Worm (Caenorhabditis elegans) whole organism, early embryonic: ENCODE results near the gene ugt-58.

ENCODE experiments used
- ama-1 ChIP-seq: fragments of 150-350 bp; optimal IDR thresholded peaks from 2 replicates; lab custom pipeline; 2014
- ceh-13 ChIP-seq: fragments of 200-800 bp; sonication (Bioruptor generic); optimal IDR thresholded peaks from 2 replicates; lab custom pipeline; 2018; ENCODE audit warnings: mild to moderate bottlenecking, missing genetic modification characterization, missing compliant biosample characterization
- ceh-36 ChIP-seq: sonication (generic microtip); optimal IDR thresholded peaks from 2 replicates; lab custom pipeline; 2016; ENCODE audit warnings: missing genetic modification characterization, inconsistent platforms, missing compliant biosample characterization
- hmg-4 ChIP-seq: fragments of 200-800 bp; sonication (Bioruptor generic); optimal IDR thresholded peaks from 2 replicates; lab custom pipeline; 2018; ENCODE audit warnings: mild to moderate bottlenecking, missing genetic modification characterization, missing compliant biosample characterization
- pes-1 ChIP-seq: fragments of 200-800 bp; sonication (Bioruptor generic); IDR thresholded peaks from 2 replicates; pipeline ENCODE4 v1.3.6; 2022; ENCODE audit warnings: missing genetic modification reagents, missing genetic modification characterization, missing compliant biosample characterization
- scrt-1 ChIP-seq: fragments of 200-800 bp; sonication (Bioruptor generic); IDR thresholded peaks from 2 replicates; pipeline ENCODE4 v1.3.6; 2022; ENCODE audit warnings: missing genetic modification characterization, missing compliant biosample characterization
- tbx-37 ChIP-seq: fragments of 200-800 bp; sonication (Bioruptor generic); conservative IDR thresholded peaks from 2 replicates; pipeline ENCODE4 v1.3.6; 2022; ENCODE audit warnings: missing genetic modification reagents, missing genetic modification characterization, missing compliant biosample characterization

DNA sequence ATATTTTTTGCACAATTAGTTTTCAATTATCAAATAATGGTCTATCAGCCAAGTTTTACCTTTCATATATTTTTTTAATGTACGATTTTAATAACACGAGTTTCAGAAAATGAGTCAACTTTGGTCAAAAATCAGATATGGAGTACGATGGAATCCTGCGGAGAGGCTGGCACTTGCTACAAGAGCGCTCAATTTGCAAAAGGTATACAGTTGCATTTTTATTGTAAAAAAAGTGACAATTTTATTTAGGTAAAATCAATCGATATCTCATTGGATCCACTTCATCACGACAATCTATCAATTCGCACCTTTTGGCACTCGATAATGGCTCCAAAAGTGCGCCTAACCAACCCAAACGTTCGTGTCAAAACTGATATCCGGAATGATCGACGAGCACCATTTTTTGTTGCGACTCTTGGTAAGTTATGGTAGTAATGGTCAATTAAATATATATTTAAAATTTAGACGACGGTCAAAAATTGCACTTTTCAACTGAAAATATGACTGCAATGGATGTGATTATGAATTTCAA lies 11.0 kb upstream of the ugt-58 start, which contains the start of gene mrpl-53:
- TF ChIP-seq pes-1 (no peak), hmg-4 (GFP tag; lab: Kevin White, UChicago) (no peak), ceh-36 (tag; lab: Kevin White, UChicago) (no peak), scrt-1 (GFP tag; lab: Robert Waterston, UW) (no peak), tbx-37 (GFP tag; lab: Robert Waterston, UW) (no peak), ama-1 (lab: Kevin White, UChicago) (no peak), ceh-13 (GFP tag; lab: Kevin White, UChicago) (no peak)
